Fruit fly (Drosophila melanogaster): Measurements from ENCODE around the gene CG43057.

The CG43057 gene

dm6 chr2L:8279400-8280065 lies 35.7 kb upstream of the CG43057 start (continued):
- TF ChIP-seq az2 (GFP tag; optimal IDR thresholded peaks at IDR 0.05): peak; percentile 72
- TF ChIP-seq Atf3 (GFP tag; optimal IDR thresholded peaks at IDR 0.05): peak; percentile 56
- no peak for TF ChIP-seq Scr (GFP tag; IDR thresholded peaks at IDR 0.05; ENCODE audit: partially characterized antibody)
- TF ChIP-seq Rx (GFP tag; IDR thresholded peaks at IDR 0.05): peak; percentile 43
- TF ChIP-seq gsb (GFP tag; IDR thresholded peaks at IDR 0.05): no peak
- peak; percentile 82 for TF ChIP-seq trem (tag; optimal IDR thresholded peaks at IDR 0.05)
- TF ChIP-seq Poxn (GFP tag; IDR thresholded peaks at IDR 0.05): no peak
- TF ChIP-seq D19B (GFP tag; optimal IDR thresholded peaks at IDR 0.05): no peak
- TF ChIP-seq gsb-n (tag; optimal IDR thresholded peaks at IDR 0.05): peak; percentile 81
- peak; percentile 47 for TF ChIP-seq CG7786 (GFP tag; optimal IDR thresholded peaks at IDR 0.05)
- peak; percentile 74 for TF ChIP-seq CG8924 (tag; optimal IDR thresholded peaks at IDR 0.05)
- peak; percentile 4 for TF ChIP-seq CG12659 (GFP tag; optimal IDR thresholded peaks at IDR 0.05)
- TF ChIP-seq z (GFP tag; IDR thresholded peaks at IDR 0.05): no peak; the same call in 2 of the 3 replicates
- TF ChIP-seq CG30431 (GFP tag; optimal IDR thresholded peaks at IDR 0.05): peak; percentile 63
- peak; percentile 27 for TF ChIP-seq CHES-1-like (GFP tag; optimal IDR thresholded peaks at IDR 0.05)
- peak; percentile 89 for TF ChIP-seq CG18262 (tag; optimal IDR thresholded peaks at IDR 0.05)
- peak; percentile 78 for TF ChIP-seq Blimp-1 (GFP tag; optimal IDR thresholded peaks at IDR 0.05)
- TF ChIP-seq Med (GFP tag): peak; percentile 91
- TF ChIP-seq CG3407 (GFP tag; optimal IDR thresholded peaks at IDR 0.05): peak; percentile 55
- no peak for TF ChIP-seq Dp (GFP tag; optimal IDR thresholded peaks at IDR 0.05)
- TF ChIP-seq Rfx (GFP tag; IDR thresholded peaks at IDR 0.05): no peak
- peak; percentile 6; the same call in 1 of the 2 replicates for TF ChIP-seq sob (GFP tag; IDR thresholded peaks at IDR 0.05)
- TF ChIP-seq CG17568 (GFP tag; optimal IDR thresholded peaks at IDR 0.05): peak; percentile 28
- peak; percentile 22 for TF ChIP-seq Mad (GFP tag; optimal IDR thresholded peaks at IDR 0.05)
- TF ChIP-seq Dref (GFP tag; IDR thresholded peaks at IDR 0.05): no peak
- no peak for TF ChIP-seq MESR4 (GFP tag; optimal IDR thresholded peaks at IDR 0.05)
- no peak for TF ChIP-seq wek (GFP tag; optimal IDR thresholded peaks at IDR 0.05)
- TF ChIP-seq kah (GFP tag; optimal IDR thresholded peaks at IDR 0.05): no peak
- no peak for TF ChIP-seq jigr1 (GFP tag; IDR thresholded peaks at IDR 0.05)
- peak; percentile 46 for TF ChIP-seq PHDP (tag; optimal IDR thresholded peaks at IDR 0.05)
- peak; percentile 35 for TF ChIP-seq Side (GFP tag; optimal IDR thresholded peaks at IDR 0.05)
- peak; percentile 95 for TF ChIP-seq dmrt11E (tag; optimal IDR thresholded peaks at IDR 0.05)
- no peak for TF ChIP-seq ftz-f1 (GFP tag; optimal IDR thresholded peaks at IDR 0.05)
- TF ChIP-seq prd (optimal IDR thresholded peaks at IDR 0.05): no peak
- TF ChIP-seq prd (GFP tag; IDR thresholded peaks at IDR 0.05): peak; percentile 82; the same call in 2 of the 3 replicates
- no peak for TF ChIP-seq HLHmδ (GFP tag; optimal IDR thresholded peaks at IDR 0.05)
- no peak for TF ChIP-seq Doc2 (GFP tag; IDR thresholded peaks at IDR 0.05)
- TF ChIP-seq CG8765 (GFP tag; IDR thresholded peaks at IDR 0.05): peak; percentile 69; the same call in 1 of the 2 replicates
- no peak for TF ChIP-seq caup (GFP tag; optimal IDR thresholded peaks at IDR 0.05; ENCODE audit: severe bottlenecking)
- TF ChIP-seq CG13424 (tag; optimal IDR thresholded peaks at IDR 0.05): peak; percentile 56
- peak; percentile 48 for TF ChIP-seq CG17359 (tag; optimal IDR thresholded peaks at IDR 0.05)
- TF ChIP-seq Adf1 (GFP tag; IDR thresholded peaks at IDR 0.05): no peak
- no peak for TF ChIP-seq CG8478 (optimal IDR thresholded peaks at IDR 0.05)
- TF ChIP-seq CG4424 (GFP tag; optimal IDR thresholded peaks at IDR 0.05): peak; percentile 76
- TF ChIP-seq CG17612 (GFP tag; IDR thresholded peaks at IDR 0.05): no peak
- TF ChIP-seq wor (GFP tag; IDR thresholded peaks at IDR 0.05): no peak; the same call in 1 of the 2 replicates
- peak; percentile 60 for TF ChIP-seq CG6813 (GFP tag; optimal IDR thresholded peaks at IDR 0.05)
- peak; percentile 75 for TF ChIP-seq Ssrp (tag; optimal IDR thresholded peaks at IDR 0.05)
- TF ChIP-seq ham (GFP tag; IDR thresholded peaks at IDR 0.05): no peak
- peak; percentile 36 for TF ChIP-seq tx (GFP tag; optimal IDR thresholded peaks at IDR 0.05)
- TF ChIP-seq C15 (GFP tag; IDR thresholded peaks at IDR 0.05): no peak

Data from whole organism, embryonic.